Worm (Caenorhabditis elegans): ENCODE results near the gene F56D5.3.

DNA sequence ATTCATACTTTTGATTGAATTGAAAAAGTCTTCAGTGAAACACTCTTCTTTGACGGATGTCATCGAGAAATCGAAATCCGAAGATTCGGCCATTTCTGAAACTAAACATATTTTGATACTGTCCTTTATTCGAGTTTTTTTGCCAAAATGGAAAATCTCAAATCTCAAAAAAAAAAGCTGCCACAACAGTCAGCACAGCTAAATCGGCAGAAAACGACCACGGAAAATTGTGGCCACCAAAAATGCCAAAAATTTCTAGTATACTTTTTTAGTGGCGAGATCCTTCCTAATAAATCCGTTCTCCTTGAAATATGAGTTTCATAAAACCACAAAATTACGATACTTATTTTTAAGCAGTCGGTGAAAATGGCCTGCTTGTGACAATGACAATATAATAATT lies 46.6 kb downstream of the F56D5.3 start, which contains the start of gene F38E11.9:
- TF ChIP-seq lsy-2 (tag; optimal IDR thresholded peaks at IDR 0.05), result no peak
- TF ChIP-seq drap-1 (GFP tag; optimal IDR thresholded peaks at IDR 0.05), result no peak
- TF ChIP-seq pha-4 (tag; optimal IDR thresholded peaks at IDR 0.05), result no peak
- TF ChIP-seq sptf-1 (tag; optimal IDR thresholded peaks at IDR 0.05), result no peak
- TF ChIP-seq ceh-39 (tag; optimal IDR thresholded peaks at IDR 0.05), result no peak
- TF ChIP-seq elt-3 (tag; optimal IDR thresholded peaks at IDR 0.05), result no peak
- TF ChIP-seq snpc-4 (tag; optimal IDR thresholded peaks at IDR 0.05), result no peak
- TF ChIP-seq nhr-237 (tag; optimal IDR thresholded peaks at IDR 0.05), result no peak

Measured in whole organism, mixed stage, embryonic.